Fruit fly (Drosophila melanogaster): ENCODE results near the gene rg.
A peak's percentile ranks its signal among the peaks of the same experiment; 100 is the strongest.

rg gene

DNA sequence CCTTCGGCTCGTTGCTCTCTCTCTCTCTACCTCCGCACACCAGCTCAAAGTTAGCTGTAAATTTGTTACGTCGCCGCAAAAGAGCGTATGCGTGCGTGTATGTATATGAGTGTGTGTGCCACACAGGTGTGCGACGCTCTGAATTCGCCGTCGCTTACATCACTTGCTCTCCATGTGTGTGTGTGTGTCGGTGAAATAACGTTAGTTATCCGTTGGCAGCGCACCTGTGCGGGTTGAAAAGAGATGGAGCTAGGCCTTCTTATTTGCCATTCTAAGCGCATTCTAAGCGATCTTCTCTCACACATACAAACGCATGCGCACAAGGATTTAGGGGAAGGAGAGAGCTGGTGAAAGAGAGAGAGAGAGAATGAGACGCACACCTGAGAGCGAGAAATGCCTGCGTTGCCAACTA, 38.7 kb upstream of the rg start (continued):
- TF ChIP-seq gfzf (GFP tag; optimal IDR thresholded peaks at IDR 0.05) (no peak), D19A (tag; optimal IDR thresholded peaks at IDR 0.05) (no peak), sima (GFP tag; optimal IDR thresholded peaks at IDR 0.05) (no peak), CG18764 (GFP tag; optimal IDR thresholded peaks at IDR 0.05) (no peak), CG17385 (GFP tag; optimal IDR thresholded peaks at IDR 0.05) (no peak), CG10321 (GFP tag; IDR thresholded peaks at IDR 0.05) (0 out of 2 replicates have a peak, but pooled peaks have one; percentile 6), CG12071 (GFP tag; optimal IDR thresholded peaks at IDR 0.05) (no peak), bbx (GFP tag; IDR thresholded peaks at IDR 0.05; ENCODE audit: partially characterized antibody) (no peak), hth (optimal IDR thresholded peaks at IDR 0.05) (no peak), CG11456 (GFP tag; IDR thresholded peaks at IDR 0.05) (no peak), tll (GFP tag; optimal IDR thresholded peaks at IDR 0.05) (peak in 1 of 2 experiments; percentile 34), CG12155 (GFP tag; optimal IDR thresholded peaks at IDR 0.05) (no peak), Dfd (GFP tag; optimal IDR thresholded peaks at IDR 0.05) (no peak), Hr51 (GFP tag; optimal IDR thresholded peaks at IDR 0.05) (no peak), fd3F (GFP tag; optimal IDR thresholded peaks at IDR 0.05) (no peak), otp (GFP tag; IDR thresholded peaks at IDR 0.05) (no peak), CG6854 (GFP tag; optimal IDR thresholded peaks at IDR 0.05) (no peak), CG11398 (GFP tag; optimal IDR thresholded peaks at IDR 0.05) (no peak), btn (GFP tag; optimal IDR thresholded peaks at IDR 0.05) (no peak), CG6689 (GFP tag; IDR thresholded peaks at IDR 0.05) (no peak), cas (GFP tag; IDR thresholded peaks at IDR 0.05) (no peak), exex (tag; optimal IDR thresholded peaks at IDR 0.05) (no peak), cwo (GFP tag; optimal IDR thresholded peaks at IDR 0.05) (no peak), Nf-YC (tag; optimal IDR thresholded peaks at IDR 0.05) (no peak), lov (optimal IDR thresholded peaks at IDR 0.05) (no peak), lov (GFP tag; IDR thresholded peaks at IDR 0.05) (no peak), CG14014 (GFP tag; IDR thresholded peaks at IDR 0.05) (no peak), sd (tag; optimal IDR thresholded peaks at IDR 0.05) (peak; percentile 45), CG30403 (GFP tag; optimal IDR thresholded peaks at IDR 0.05) (no peak), Scr (GFP tag; IDR thresholded peaks at IDR 0.05; ENCODE audit: partially characterized antibody) (no peak), Chrac-16 (GFP tag; optimal IDR thresholded peaks at IDR 0.05) (no peak), Kr (GFP tag; optimal IDR thresholded peaks at IDR 0.05) (no peak), gcm2 (GFP tag; optimal IDR thresholded peaks at IDR 0.05) (no peak)

DNA sequence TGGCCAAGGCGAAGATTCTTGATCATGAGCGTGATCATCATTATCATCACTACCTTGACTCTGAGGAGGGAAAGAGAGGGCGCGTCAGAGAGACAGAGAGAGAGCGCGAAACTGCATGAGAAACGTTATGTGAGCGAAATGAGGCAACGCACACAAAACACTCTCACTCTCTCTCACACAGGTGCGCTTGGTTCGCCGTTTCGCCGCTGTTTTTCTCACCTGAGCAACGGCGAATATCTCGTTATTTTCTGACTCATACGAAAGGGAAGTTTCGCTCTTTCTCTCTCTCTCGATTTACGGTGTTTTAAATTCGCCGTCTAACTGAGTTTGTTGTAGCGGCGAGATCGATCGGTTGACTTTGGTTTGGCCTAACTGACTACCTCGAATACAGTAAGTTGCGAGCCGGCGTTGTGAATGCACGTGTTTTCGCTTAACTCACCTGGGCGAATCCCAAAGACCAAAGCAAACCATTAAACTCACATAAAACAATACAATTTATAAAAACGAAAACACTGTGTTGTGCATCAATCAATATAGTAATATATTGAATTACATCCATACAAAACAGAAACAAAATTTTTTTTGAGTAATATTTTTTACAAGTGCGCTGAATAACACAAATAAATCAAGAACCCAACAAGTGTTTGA, 37.5 kb upstream of the rg start, which contains the start of gene ovo:
Gene ovo (plus strand): TSS at position 388 of the 648 bp plus-strand sequence.
- TF ChIP-seq CG12769 (tag; optimal IDR thresholded peaks at IDR 0.05) (no peak), ham (GFP tag; IDR thresholded peaks at IDR 0.05) (no peak), CG1233 (GFP tag; optimal IDR thresholded peaks at IDR 0.05) (no peak), Deaf1 (tag; optimal IDR thresholded peaks at IDR 0.05) (peak; percentile 76), NC2β (GFP tag; optimal IDR thresholded peaks at IDR 0.05) (no peak), MTF-1 (GFP tag; optimal IDR thresholded peaks at IDR 0.05; ENCODE audit: borderline replicate concordance) (no peak), CG1832 (GFP tag; optimal IDR thresholded peaks at IDR 0.05) (peak; percentile 71), CG9817 (tag; optimal IDR thresholded peaks at IDR 0.05) (no peak), Mes4 (GFP tag; optimal IDR thresholded peaks at IDR 0.05) (no peak), Poxn (GFP tag; IDR thresholded peaks at IDR 0.05) (no peak), chinmo (GFP tag; IDR thresholded peaks at IDR 0.05; ENCODE audit: partially characterized antibody) (peak; percentile 86; the same call in 2 of the 4 replicates), CG2129 (GFP tag; IDR thresholded peaks at IDR 0.05; ENCODE audit: partially characterized antibody) (no peak), CG10274 (GFP tag; optimal IDR thresholded peaks at IDR 0.05) (no peak), CG34422 (GFP tag; IDR thresholded peaks at IDR 0.05) (peak; percentile 32; the same call in 1 of the 3 replicates), Taf1 (GFP tag; IDR thresholded peaks at IDR 0.05) (no peak), z (GFP tag; IDR thresholded peaks at IDR 0.05) (peak; percentile 69; the same call in 2 of the 3 replicates), CG17802 (tag; optimal IDR thresholded peaks at IDR 0.05) (no peak), Sin3A (optimal IDR thresholded peaks at IDR 0.05) (no peak), CG11504 (tag; optimal IDR thresholded peaks at IDR 0.05) (no peak)

All from whole organism, embryonic.